Worm (Caenorhabditis elegans) whole organism, mixed stage, embryonic: ENCODE data around the gene clec-127.

Experiments
- elt-1 ChIP-seq: sonication (generic microtip); optimal IDR thresholded peaks from 2 replicates; lab custom pipeline; 2017; ENCODE audit warnings: missing genetic modification characterization, mild to moderate bottlenecking, missing compliant biosample characterization, antibody characterized with exemption, moderate library complexity, borderline replicate concordance; ENCODE audit not compliant: insufficient read depth
- flh-1 ChIP-seq: fragments of 200-800 bp; sonication (Bioruptor generic); optimal IDR thresholded peaks from 2 replicates; lab custom pipeline; 2018; ENCODE audit warnings: mild to moderate bottlenecking, missing genetic modification characterization, moderate library complexity, missing compliant biosample characterization
- lin-13 ChIP-seq: fragments of 150-350 bp; optimal IDR thresholded peaks from 2 replicates; lab custom pipeline; 2014; ENCODE audit warnings: missing biosample characterization, missing genetic modification characterization
- mab-5 ChIP-seq: fragments of 150-350 bp; optimal IDR thresholded peaks from 2 replicates; lab custom pipeline; 2014; ENCODE audit warnings: missing biosample characterization, missing genetic modification characterization
- nhr-12 ChIP-seq: fragments of 150-350 bp; optimal IDR thresholded peaks from 2 replicates; lab custom pipeline; 2014; ENCODE audit warnings: missing biosample characterization, missing genetic modification characterization
- nhr-237 ChIP-seq: fragments of 150-350 bp; optimal IDR thresholded peaks from 2 replicates; lab custom pipeline; 2014; ENCODE audit warnings: missing biosample characterization, missing genetic modification characterization
- nhr-76 ChIP-seq: sonication (generic microtip); optimal IDR thresholded peaks from 2 replicates; lab custom pipeline; 2017; ENCODE audit warnings: missing biosample characterization, missing genetic modification characterization
- pha-4 ChIP-seq: fragments of 150-350 bp; optimal IDR thresholded peaks from 2 replicates; lab custom pipeline; 2018; ENCODE audit warnings: missing biosample characterization, missing genetic modification reagents, missing genetic modification characterization
- unc-62 ChIP-seq: fragments of 150-350 bp; optimal IDR thresholded peaks from 2 replicates; lab custom pipeline; 2014; ENCODE audit warnings: missing biosample characterization, missing genetic modification reagents, missing genetic modification characterization

DNA sequence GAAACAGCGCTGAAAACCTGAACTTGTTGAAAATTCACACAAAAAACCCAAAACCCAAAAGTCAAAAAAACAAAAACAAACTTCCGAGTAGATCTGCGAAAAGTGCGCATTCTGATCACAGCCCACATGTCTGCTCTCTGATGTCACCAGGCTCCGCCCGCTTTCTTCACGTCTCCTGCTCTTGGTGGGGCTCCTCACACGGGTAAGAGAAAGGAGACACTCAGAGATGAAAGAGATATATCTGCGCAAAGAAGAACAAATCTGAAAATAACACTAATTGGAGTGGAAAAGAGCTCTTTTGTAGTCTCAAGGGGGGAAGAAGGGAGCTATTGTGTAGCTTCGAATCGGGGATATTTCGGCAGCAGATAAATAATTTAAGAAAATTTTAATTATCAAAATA is 40.8 kb downstream of the clec-127 start, which contains the start of gene ncs-6:
- TF ChIP-seq lin-13 = no peak
- no peak for TF ChIP-seq unc-62
- TF ChIP-seq nhr-76 (tag; lab: Kevin White, UChicago) = no peak
- TF ChIP-seq pha-4 (tag; lab: Kevin White, UChicago) = no peak
- TF ChIP-seq elt-1 = no peak
- no peak for TF ChIP-seq flh-1 (GFP tag; lab: Kevin White, UChicago)
- TF ChIP-seq nhr-237 (tag; lab: Kevin White, UChicago) = no peak
- TF ChIP-seq nhr-12 = no peak
- TF ChIP-seq mab-5 (tag; lab: Kevin White, UChicago) = no peak
